Fruit fly (Drosophila melanogaster) whole organism: ENCODE data around the gene Or22b.

ENCODE experiments used
- CG8478 ChIP-seq: fragments of >200 bp; optimal IDR thresholded peaks from 2 replicates; lab custom pipeline; 2018; ENCODE audit warnings: inconsistent platforms
- Dll ChIP-seq: fragments of >200 bp; optimal IDR thresholded peaks from 2 replicates; lab custom pipeline; 2017
- EcR ChIP-seq, 2 experiments: fragments of >200 bp; optimal IDR thresholded peaks; 2 replicates each; lab custom pipeline; 2017; ENCODE audit warnings: missing biosample characterization in 2 of 2, missing genetic modification characterization in 2 of 2, missing genetic modification reagents in 2 of 2
- pan ChIP-seq: fragments of >200 bp; optimal IDR thresholded peaks from 2 replicates; lab custom pipeline; 2017
- psq ChIP-seq: fragments of >200 bp; optimal IDR thresholded peaks from 2 replicates; lab custom pipeline; 2017
- usp ChIP-seq: fragments of >200 bp; optimal IDR thresholded peaks from 2 replicates; lab custom pipeline; 2017; ENCODE audit warnings: missing biosample characterization, missing genetic modification characterization, mixed read lengths

The Or22b gene

DNA sequence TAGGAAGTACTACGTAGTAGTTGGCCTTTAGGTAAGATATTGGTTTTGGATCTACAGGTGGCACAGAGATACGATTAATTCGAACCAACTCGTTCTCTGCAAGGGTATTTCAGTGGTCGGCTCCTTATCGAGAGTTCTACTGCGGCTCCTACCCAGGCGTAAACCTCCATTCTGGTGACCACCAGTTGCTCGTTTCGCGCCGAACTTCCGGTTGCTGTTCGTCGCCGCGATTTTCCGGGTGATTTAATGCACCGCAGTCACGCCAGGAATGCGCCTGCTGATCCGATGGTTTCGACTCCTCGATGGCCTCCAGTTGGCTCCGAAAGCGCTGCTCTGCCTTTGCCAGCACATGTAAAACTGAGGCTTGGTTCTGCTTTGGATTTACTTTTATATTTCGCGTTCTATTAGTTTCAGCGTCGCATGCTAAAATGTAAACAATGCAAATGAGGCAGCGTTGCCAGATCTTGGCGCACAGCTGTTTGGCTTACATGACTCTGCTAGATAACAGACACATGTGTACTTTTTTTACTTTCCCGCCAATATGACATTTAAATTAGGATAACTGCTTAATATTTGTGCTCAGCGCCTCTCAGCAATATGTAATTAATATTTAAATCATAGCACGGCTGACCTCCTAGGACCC lies 19.9 kb upstream of the Or22b start, which contains the start of gene CG7420:
Gene CG7420, minus strand, starts transcription at position 446 of the 643 bp plus-strand sequence.
- TF ChIP-seq usp (GFP tag; lab: Kevin White, UChicago) (no peak), psq (lab: Kevin White, UChicago) (no peak), pan (lab: Kevin White, UChicago) (no peak), EcR (GFP tag; optimal IDR thresholded peaks at IDR 0.05; lab: Kevin White, UChicago) (no peak), Dll (lab: Kevin White, UChicago) (no peak), CG8478 (no peak)

DNA sequence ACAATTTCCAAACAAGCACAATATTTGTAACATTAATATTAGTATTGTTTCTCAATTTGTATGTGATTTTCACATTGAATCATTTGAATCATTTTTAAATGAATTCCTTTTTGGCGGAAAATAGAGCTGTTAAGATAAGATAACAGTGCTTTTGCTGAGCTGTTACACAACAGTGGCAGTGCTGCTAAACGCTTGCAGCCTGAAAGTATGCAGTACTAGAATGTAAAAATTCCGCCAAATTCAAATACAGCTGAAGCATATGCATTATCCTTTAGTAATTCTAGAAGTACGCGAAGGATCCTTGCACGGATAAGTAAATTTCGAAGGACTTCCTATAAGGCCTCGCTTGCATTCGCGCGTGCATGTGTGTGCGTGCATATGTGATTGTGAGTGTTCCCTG lies 18.2 kb upstream of the Or22b start:
- TF ChIP-seq EcR (GFP tag; optimal IDR thresholded peaks at IDR 0.05; lab: Kevin White, UChicago) (no peak), usp (GFP tag; lab: Kevin White, UChicago) (no peak), CG8478 (no peak), pan (lab: Kevin White, UChicago) (no peak), psq (lab: Kevin White, UChicago) (no peak), Dll (lab: Kevin White, UChicago) (no peak)

DNA sequence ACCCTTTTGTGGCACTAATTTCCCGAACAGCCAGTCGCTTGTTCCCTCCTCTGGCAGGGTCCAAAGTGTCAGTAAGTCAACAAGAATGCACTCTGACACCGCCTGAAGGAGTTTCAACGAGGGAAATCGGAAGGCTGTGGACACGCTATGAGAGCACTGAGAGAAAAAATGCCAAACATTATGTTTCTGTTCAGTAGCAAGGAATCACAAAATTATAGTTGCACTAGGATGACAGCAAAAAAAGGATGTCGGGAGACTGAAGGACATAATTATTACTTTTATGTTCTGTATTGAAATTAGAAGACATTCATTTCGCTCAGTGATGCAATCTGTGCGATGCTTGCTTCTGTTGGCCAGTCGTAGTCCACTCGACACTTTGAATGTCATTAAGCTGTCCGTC lies 12.7 kb upstream of the Or22b start:
- TF ChIP-seq Dll (lab: Kevin White, UChicago): no peak
- no peak for TF ChIP-seq pan (lab: Kevin White, UChicago)
- TF ChIP-seq EcR (GFP tag; optimal IDR thresholded peaks at IDR 0.05; lab: Kevin White, UChicago): no peak
- TF ChIP-seq psq (lab: Kevin White, UChicago): no peak
- TF ChIP-seq usp (GFP tag; lab: Kevin White, UChicago): no peak
- TF ChIP-seq CG8478: no peak

DNA sequence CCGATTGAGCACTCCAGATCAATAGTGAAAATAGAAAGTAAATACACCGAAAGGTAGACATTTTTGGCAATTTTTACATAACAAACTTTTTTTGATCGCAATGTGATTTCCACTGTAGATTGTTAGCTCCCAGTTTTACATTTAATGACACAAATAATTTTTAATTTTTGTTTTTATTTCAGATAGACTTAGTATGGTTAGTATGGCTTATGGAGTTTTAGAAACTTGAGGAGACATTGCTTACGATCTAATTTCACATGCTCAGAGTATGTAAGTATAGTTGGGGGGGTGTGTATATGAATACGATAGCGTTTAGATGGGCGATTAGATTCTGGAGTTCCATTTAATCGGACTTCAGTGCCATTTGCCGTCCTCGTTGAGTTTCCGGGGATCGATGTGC lies 5.1 kb upstream of the Or22b start, which contains the start of gene CG18132:
Gene CG18132, minus strand, starts transcription at position 101 of the 400 bp plus-strand sequence.
- TF ChIP-seq EcR (GFP tag; optimal IDR thresholded peaks at IDR 0.05; lab: Kevin White, UChicago) (no peak), CG8478 (no peak), usp (GFP tag; lab: Kevin White, UChicago) (no peak), psq (lab: Kevin White, UChicago) (no peak), pan (lab: Kevin White, UChicago) (no peak), Dll (lab: Kevin White, UChicago) (no peak)

DNA sequence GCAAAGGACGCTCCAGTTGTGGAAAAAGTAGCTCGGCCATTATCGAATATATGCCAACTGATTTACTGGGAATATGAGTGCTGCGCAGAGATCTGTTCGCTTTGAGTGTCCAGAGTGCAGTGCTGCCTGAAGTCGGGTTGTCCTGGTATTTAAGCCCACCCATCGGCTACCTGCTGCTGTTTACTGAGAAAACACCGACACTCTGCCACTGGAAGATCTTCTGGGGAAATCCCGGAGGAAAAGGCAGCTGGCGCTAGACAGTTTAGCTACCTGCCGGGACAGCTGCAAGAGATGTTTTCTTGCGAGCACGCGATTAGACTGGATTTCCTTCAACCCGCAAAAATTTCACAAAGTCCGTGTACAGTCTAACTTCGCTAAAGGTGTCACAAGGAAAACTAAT lies 4.5 kb upstream of the Or22b start, which contains the start of gene halo:
Gene halo, minus strand, starts transcription at position 127 of the 400 bp plus-strand sequence.
- TF ChIP-seq psq (lab: Kevin White, UChicago) (no peak), pan (lab: Kevin White, UChicago) (no peak), Dll (lab: Kevin White, UChicago) (no peak), EcR (GFP tag; optimal IDR thresholded peaks at IDR 0.05; lab: Kevin White, UChicago) (no peak), usp (GFP tag; lab: Kevin White, UChicago) (no peak), CG8478 (no peak)

DNA sequence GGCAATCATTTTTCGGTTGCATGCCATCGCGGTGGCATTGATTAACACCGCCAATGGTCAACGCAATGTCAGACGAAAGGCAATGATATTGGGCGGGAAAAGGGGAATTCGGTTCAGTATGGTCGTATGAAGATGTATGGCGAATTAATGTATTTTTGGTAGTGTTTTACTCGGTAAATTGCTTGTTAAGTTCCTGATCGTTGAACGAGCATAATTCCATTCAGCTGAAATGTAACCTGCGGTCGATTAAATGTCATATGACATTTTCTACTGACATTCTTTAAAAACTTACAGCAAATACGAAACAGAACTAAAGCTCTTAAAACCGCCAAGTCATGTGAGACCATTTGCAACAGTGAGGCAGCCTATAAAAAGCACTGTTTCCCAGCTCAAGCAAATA lies 2.3 kb upstream of the Or22b start, which contains the start of gene Or22a:
Gene Or22a, plus strand, starts transcription at position 301 of the 400 bp plus-strand sequence.
- TF ChIP-seq EcR (GFP tag; optimal IDR thresholded peaks at IDR 0.05; lab: Kevin White, UChicago): no peak

DNA sequence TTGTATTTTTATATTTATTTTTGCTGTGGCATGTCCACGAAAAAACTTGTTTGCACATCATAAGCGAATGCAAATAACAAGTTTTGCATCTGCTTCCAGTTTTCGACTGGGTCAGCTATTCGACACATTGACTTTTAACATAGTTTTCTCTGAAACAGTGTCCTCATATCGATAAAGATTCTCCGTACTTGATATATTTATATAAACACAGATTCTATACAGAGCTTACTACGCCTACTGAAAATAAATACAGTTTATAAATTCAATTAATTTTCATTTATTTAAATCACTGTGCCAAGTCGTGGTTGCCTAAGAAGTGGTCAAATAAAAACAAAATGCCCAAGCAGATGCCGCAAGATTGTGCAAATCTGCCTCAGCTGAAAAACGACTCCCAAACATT lies 12.7 kb downstream of the Or22b start:
- no peak for TF ChIP-seq Dll (lab: Kevin White, UChicago)
- no peak for TF ChIP-seq pan (lab: Kevin White, UChicago)
- TF ChIP-seq CG8478: no peak
- no peak for TF ChIP-seq usp (GFP tag; lab: Kevin White, UChicago)
- TF ChIP-seq psq (lab: Kevin White, UChicago): no peak
- no peak for TF ChIP-seq EcR (GFP tag; optimal IDR thresholded peaks at IDR 0.05; lab: Kevin White, UChicago)

DNA sequence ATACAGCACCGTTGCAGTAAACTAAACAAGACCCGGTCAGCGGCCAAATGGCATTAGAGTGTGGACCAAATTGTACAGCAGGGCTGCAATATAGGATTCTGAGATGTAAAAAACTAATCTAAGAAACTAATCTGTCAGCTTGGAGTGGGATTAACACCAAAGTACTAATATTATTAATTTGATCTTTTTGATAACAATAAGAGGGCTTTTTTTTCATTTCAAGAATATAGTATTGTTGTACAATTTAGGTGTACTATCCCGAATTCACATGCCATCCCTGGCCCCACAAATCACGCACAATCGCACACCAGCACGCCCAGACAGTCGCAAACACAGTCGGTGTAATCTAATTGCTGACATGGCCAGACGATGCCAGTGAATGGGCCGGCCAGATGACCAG lies 15.6 kb downstream of the Or22b start:
- TF ChIP-seq usp (GFP tag; lab: Kevin White, UChicago) (no peak), CG8478 (no peak), Dll (lab: Kevin White, UChicago) (no peak), psq (lab: Kevin White, UChicago) (no peak), pan (lab: Kevin White, UChicago) (no peak), EcR (GFP tag; optimal IDR thresholded peaks at IDR 0.05; lab: Kevin White, UChicago) (no peak)

DNA sequence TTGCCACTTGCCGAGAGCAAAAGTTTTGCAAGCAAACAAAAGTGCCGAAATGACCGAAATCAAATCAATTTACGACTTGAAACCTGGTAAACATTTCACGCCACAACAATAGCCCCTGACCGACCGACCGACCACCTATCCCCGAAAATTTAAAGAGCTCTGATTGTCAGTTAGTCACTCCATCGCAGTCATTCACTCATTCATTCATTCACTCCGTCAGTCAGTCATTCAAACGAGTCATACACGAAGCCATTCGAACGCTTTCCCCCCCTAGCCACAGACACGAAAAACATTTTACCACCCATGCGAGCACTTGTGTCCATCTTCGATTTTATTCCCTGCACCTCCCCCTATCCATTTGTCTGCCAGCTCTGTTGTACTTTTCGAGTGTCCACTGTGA lies 25.4 kb downstream of the Or22b start:
- TF ChIP-seq psq (lab: Kevin White, UChicago): no peak
- no peak for TF ChIP-seq pan (lab: Kevin White, UChicago)
- TF ChIP-seq usp (GFP tag; lab: Kevin White, UChicago): no peak
- no peak for TF ChIP-seq Dll (lab: Kevin White, UChicago)
- no peak for TF ChIP-seq CG8478
- TF ChIP-seq EcR (GFP tag; optimal IDR thresholded peaks at IDR 0.05; lab: Kevin White, UChicago): no peak

DNA sequence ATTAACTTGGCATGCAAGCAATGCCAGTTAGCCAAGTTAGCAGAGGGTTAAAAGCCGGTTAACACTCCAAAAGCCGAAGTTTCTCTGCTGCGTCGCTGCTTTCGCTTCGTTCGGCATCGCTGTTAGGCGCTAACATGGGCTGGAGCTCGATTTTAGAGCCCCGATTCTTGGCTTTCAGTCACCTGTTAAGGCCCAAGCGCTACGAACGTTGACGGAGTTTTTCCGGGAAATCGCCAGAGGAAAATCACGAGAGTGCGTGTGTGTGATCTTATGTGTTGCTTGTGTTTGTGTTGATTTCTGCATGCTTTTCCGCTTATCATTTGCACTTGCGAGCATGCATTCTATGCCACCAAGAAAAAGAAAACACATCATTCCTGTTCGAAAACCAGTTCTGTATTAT lies 32.5 kb downstream of the Or22b start, which contains the start of gene haf:
Gene haf, plus strand, starts transcription at position 176 of the 400 bp plus-strand sequence.
- TF ChIP-seq usp (GFP tag; lab: Kevin White, UChicago): no peak
- no peak for TF ChIP-seq Dll (lab: Kevin White, UChicago)
- no peak for TF ChIP-seq psq (lab: Kevin White, UChicago)
- TF ChIP-seq CG8478: no peak
- TF ChIP-seq EcR (GFP tag; optimal IDR thresholded peaks at IDR 0.05; lab: Kevin White, UChicago): no peak
- TF ChIP-seq pan (lab: Kevin White, UChicago): no peak

DNA sequence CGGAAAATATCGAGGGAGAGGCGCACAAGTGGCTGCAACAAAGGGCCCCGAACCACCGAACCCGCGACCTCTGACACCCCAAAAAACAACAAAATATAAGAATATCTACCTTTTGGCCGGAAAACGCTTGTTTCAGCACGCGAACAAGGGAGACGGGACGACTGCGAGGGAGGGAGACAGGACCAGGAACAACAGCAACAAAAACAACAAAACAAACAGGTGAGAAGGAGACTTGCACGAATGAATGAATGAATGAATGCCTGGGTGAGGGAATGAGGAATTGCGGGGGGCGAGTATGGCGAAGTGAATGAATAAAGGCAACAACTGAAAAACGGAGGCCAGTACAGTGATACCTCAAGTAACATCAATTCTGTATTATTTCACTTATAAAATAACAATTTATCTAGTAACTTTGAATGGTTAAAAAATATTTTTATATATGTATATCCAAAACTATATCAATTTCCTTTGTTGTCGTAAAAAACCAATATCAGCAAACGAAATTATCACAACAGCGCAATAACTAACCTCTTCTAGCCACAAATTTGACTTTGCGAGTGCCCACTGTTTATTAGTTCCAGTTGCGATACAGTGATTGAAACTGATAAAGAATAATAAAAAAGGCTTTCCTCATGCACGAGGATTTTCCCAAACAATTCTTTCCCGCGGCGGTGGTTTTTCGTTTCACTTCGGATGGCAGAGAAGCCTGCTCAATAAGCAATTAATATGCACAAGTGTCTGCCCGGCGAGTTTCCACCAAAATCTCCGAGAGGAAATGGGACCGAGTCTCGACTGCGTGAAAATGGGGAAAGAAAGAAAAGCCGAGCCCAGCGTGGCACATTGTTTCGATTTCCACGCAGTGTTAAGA lies 34.4 kb downstream of the Or22b start:
- TF ChIP-seq CG8478 (no peak), Dll (lab: Kevin White, UChicago) (no peak), pan (lab: Kevin White, UChicago) (no peak), usp (GFP tag; lab: Kevin White, UChicago) (no peak), EcR (GFP tag; optimal IDR thresholded peaks at IDR 0.05; lab: Kevin White, UChicago) (no peak)
